Worm (Caenorhabditis elegans): Measurements from ENCODE around the gene C17E7.9.

ce11 chrV:3868905-3869304, 21.8 kb downstream of the C17E7.9 start, which contains the start of gene nhr-157:
- TF ChIP-seq fkh-10 (GFP tag; optimal IDR thresholded peaks at IDR 0.05): no peak
- TF ChIP-seq ceh-22 (tag; optimal IDR thresholded peaks at IDR 0.05): no peak
- no peak for TF ChIP-seq nhr-11 (tag; optimal IDR thresholded peaks at IDR 0.05)
- TF ChIP-seq pax-1 (tag; optimal IDR thresholded peaks at IDR 0.05): no peak
- TF ChIP-seq ceh-18 (tag; optimal IDR thresholded peaks at IDR 0.05): no peak
- TF ChIP-seq elt-2 (tag; optimal IDR thresholded peaks at IDR 0.05): no peak
- no peak for TF ChIP-seq tbx-2 (tag; optimal IDR thresholded peaks at IDR 0.05)
- no peak for TF ChIP-seq rnt-1 (tag; optimal IDR thresholded peaks at IDR 0.05)
- TF ChIP-seq unc-42 (tag; optimal IDR thresholded peaks at IDR 0.05): no peak
- no peak for TF ChIP-seq pha-4 (tag; optimal IDR thresholded peaks at IDR 0.05)
- TF ChIP-seq ama-1 (optimal IDR thresholded peaks at IDR 0.05): no peak
- no peak for TF ChIP-seq K02D7.2 (tag; optimal IDR thresholded peaks at IDR 0.05)

Data from whole organism, late embryonic.